Fruit fly (Drosophila melanogaster): ENCODE results near the gene Dnaaf6.

The Dnaaf6 gene

dm6 chr3L:14661567-14662258 lies 22.9 kb upstream of the Dnaaf6 start (continued):
- peak; percentile 8 for TF ChIP-seq CG18011 (GFP tag; optimal IDR thresholded peaks at IDR 0.05)
- no peak for TF ChIP-seq corto (GFP tag; optimal IDR thresholded peaks at IDR 0.05)
- peak; percentile 31 for TF ChIP-seq repo (GFP tag; optimal IDR thresholded peaks at IDR 0.05)
- peak; percentile 82 for TF ChIP-seq H2.0 (GFP tag; IDR thresholded peaks at IDR 0.05)
- TF ChIP-seq pho (GFP tag; optimal IDR thresholded peaks at IDR 0.05) = peak; percentile 69
- TF ChIP-seq CG15011 (GFP tag; optimal IDR thresholded peaks at IDR 0.05) = peak; percentile 50
- TF ChIP-seq Bgb (GFP tag; IDR thresholded peaks at IDR 0.05; ENCODE audit: partially characterized antibody) = no peak
- TF ChIP-seq vfl (GFP tag; optimal IDR thresholded peaks at IDR 0.05) = peak; percentile 37
- peak; percentile 82 for TF ChIP-seq CG11247 (GFP tag; IDR thresholded peaks at IDR 0.05)
- peak; percentile 63 for TF ChIP-seq sd (tag; optimal IDR thresholded peaks at IDR 0.05)
- peak; percentile 76 for TF ChIP-seq Hr3 (GFP tag; optimal IDR thresholded peaks at IDR 0.05)
- no peak for TF ChIP-seq ftz-f1 (GFP tag; optimal IDR thresholded peaks at IDR 0.05)
- TF ChIP-seq CG10431 (GFP tag; optimal IDR thresholded peaks at IDR 0.05) = peak; percentile 48
- TF ChIP-seq CG14965 (GFP tag; optimal IDR thresholded peaks at IDR 0.05; ENCODE audit: borderline replicate concordance) = no peak
- peak; percentile 76 for TF ChIP-seq CG1603 (tag; optimal IDR thresholded peaks at IDR 0.05)
- TF ChIP-seq Sox100B (GFP tag; optimal IDR thresholded peaks at IDR 0.05) = peak; percentile 71
- no peak for TF ChIP-seq CG7963 (GFP tag; IDR thresholded peaks at IDR 0.05; ENCODE audit: partially characterized antibody)
- TF ChIP-seq en (GFP tag; optimal IDR thresholded peaks at IDR 0.05) = peak; percentile 62
- no peak; the same call in 2 of the 3 replicates for TF ChIP-seq C15 (GFP tag; IDR thresholded peaks at IDR 0.05)
- peak; percentile 66 for TF ChIP-seq shn (GFP tag; optimal IDR thresholded peaks at IDR 0.05)
- peak; percentile 56; the same call in 1 of the 2 replicates for TF ChIP-seq sens-2 (GFP tag; IDR thresholded peaks at IDR 0.05)
- TF ChIP-seq dan (GFP tag; IDR thresholded peaks at IDR 0.05) = peak; percentile 35; the same call in 1 of the 2 replicates
- TF ChIP-seq Neu2 (GFP tag; optimal IDR thresholded peaks at IDR 0.05; ENCODE audit: borderline replicate concordance) = no peak
- peak; percentile 56 for TF ChIP-seq Abd-B (GFP tag; optimal IDR thresholded peaks at IDR 0.05)
- peak; percentile 86 for TF ChIP-seq CG17328 (GFP tag; IDR thresholded peaks at IDR 0.05)
- peak; percentile 74 to 77 for TF ChIP-seq dpn (GFP tag; optimal IDR thresholded peaks at IDR 0.05)
- peak; percentile 79 for TF ChIP-seq CG32772 (GFP tag; IDR thresholded peaks at IDR 0.05)
- no peak for TF ChIP-seq pita (GFP tag; optimal IDR thresholded peaks at IDR 0.05)
- TF ChIP-seq otp (GFP tag; IDR thresholded peaks at IDR 0.05) = peak; percentile 75
- TF ChIP-seq CkIIα-i1 (GFP tag; IDR thresholded peaks at IDR 0.05) = no peak
- peak; percentile 84 for TF ChIP-seq bab2 (GFP tag; optimal IDR thresholded peaks at IDR 0.05)
- TF ChIP-seq CG10209 (GFP tag; optimal IDR thresholded peaks at IDR 0.05) = peak; percentile 82
- TF ChIP-seq CG9932 (GFP tag; IDR thresholded peaks at IDR 0.05) = peak; percentile 70
- TF ChIP-seq sqz (GFP tag; optimal IDR thresholded peaks at IDR 0.05) = peak; percentile 80
- TF ChIP-seq vnd (GFP tag; IDR thresholded peaks at IDR 0.05; ENCODE audit: partially characterized antibody) = no peak
- TF ChIP-seq tx (GFP tag; optimal IDR thresholded peaks at IDR 0.05) = peak; percentile 74
- TF ChIP-seq CG14860 (GFP tag; IDR thresholded peaks at IDR 0.05; ENCODE audit: partially characterized antibody) = no peak
- TF ChIP-seq Opbp (GFP tag; IDR thresholded peaks at IDR 0.05; ENCODE audit: partially characterized antibody) = no peak
- TF ChIP-seq row (GFP tag; IDR thresholded peaks at IDR 0.05) = peak; percentile 93
- peak; percentile 79 for TF ChIP-seq fd96Cb (tag; optimal IDR thresholded peaks at IDR 0.05)
- peak; percentile 70 for TF ChIP-seq Ssrp (tag; optimal IDR thresholded peaks at IDR 0.05)
- TF ChIP-seq Six4 (GFP tag; optimal IDR thresholded peaks at IDR 0.05) = peak; percentile 77
- TF ChIP-seq dimm (GFP tag; IDR thresholded peaks at IDR 0.05) = peak; percentile 64
- peak; percentile 98 for TF ChIP-seq abd-A (tag; optimal IDR thresholded peaks at IDR 0.05)
- peak; percentile 45 for TF ChIP-seq CG15696 (tag; optimal IDR thresholded peaks at IDR 0.05)
- TF ChIP-seq chm (GFP tag; IDR thresholded peaks at IDR 0.05) = peak; percentile 69
- no peak for TF ChIP-seq fru (optimal IDR thresholded peaks at IDR 0.05)
- peak; percentile 46 for TF ChIP-seq CG34376 (GFP tag; optimal IDR thresholded peaks at IDR 0.05)
- TF ChIP-seq CG17829 (tag; optimal IDR thresholded peaks at IDR 0.05) = peak; percentile 70
